Worm (Caenorhabditis elegans) whole organism, young adult: Measurements from ENCODE around the gene M04D8.5.
A peak's percentile ranks its signal among the peaks of the same experiment; 100 is the strongest.

ENCODE experiments used
- F10E7.11 ChIP-seq: sonication (generic microtip); optimal IDR thresholded peaks from 2 replicates; lab custom pipeline; 2017; ENCODE audit warnings: mild to moderate bottlenecking, missing genetic modification characterization, moderate library complexity, missing compliant biosample characterization
- F22D6.2 ChIP-seq: sonication (generic microtip); optimal IDR thresholded peaks from 2 replicates; lab custom pipeline; 2016; ENCODE audit warnings: mild to moderate bottlenecking, missing genetic modification characterization, missing compliant biosample characterization
- F33H1.4 ChIP-seq: fragments of 200-800 bp; sonication (Bioruptor generic); IDR thresholded peaks from 2 replicates; pipeline ENCODE4 v1.3.6; 2022; ENCODE audit warnings: missing genetic modification reagents, missing genetic modification characterization, missing compliant biosample characterization
- F39B2.1 ChIP-seq: fragments of 200-800 bp; sonication (Bioruptor generic); IDR thresholded peaks from 2 replicates; pipeline ENCODE4 v1.3.6; 2022; ENCODE audit warnings: missing genetic modification reagents, missing genetic modification characterization, missing compliant biosample characterization
- F57C9.4 ChIP-seq: sonication (generic microtip); optimal IDR thresholded peaks from 2 replicates; lab custom pipeline; 2017; ENCODE audit warnings: mild to moderate bottlenecking, missing genetic modification characterization, missing compliant biosample characterization
- Y53F4B.3 ChIP-seq: fragments of 200-800 bp; sonication (Bioruptor generic); IDR thresholded peaks from 2 replicates; pipeline ENCODE4 v1.3.6; 2022; ENCODE audit warnings: missing genetic modification reagents, missing genetic modification characterization, missing compliant biosample characterization
- akir-1 ChIP-seq: fragments of 200-800 bp; sonication (Bioruptor generic); optimal IDR thresholded peaks from 2 replicates; lab custom pipeline; 2018; ENCODE audit warnings: mild to moderate bottlenecking, missing genetic modification characterization, moderate library complexity, missing compliant biosample characterization
- ama-1 ChIP-seq, 3 experiments: fragments of 150-350 bp in 1 of 3; sonication (generic microtip) in 2 of 3; optimal IDR thresholded peaks; 2 replicates each; lab custom pipeline; 2014 to 2018; ENCODE audit warnings: missing biosample characterization in 2 of 3, missing genetic modification characterization in 2 of 3, missing genetic modification reagents in 2 of 3
- aptf-3 ChIP-seq: fragments of 200-800 bp; sonication (Bioruptor generic); IDR thresholded peaks from 2 replicates; pipeline ENCODE4 v1.3.6; 2022; ENCODE audit warnings: missing genetic modification characterization, missing compliant biosample characterization
- attf-5 ChIP-seq: fragments of 200-800 bp; sonication (Bioruptor generic); optimal IDR thresholded peaks from 2 replicates; lab custom pipeline; 2018; ENCODE audit warnings: mild to moderate bottlenecking, missing genetic modification characterization, missing compliant biosample characterization
- attf-6 ChIP-seq: fragments of 200-800 bp; sonication (Bioruptor generic); IDR thresholded peaks from 2 replicates; pipeline ENCODE4 v1.3.6; 2022; ENCODE audit warnings: missing genetic modification reagents, missing genetic modification characterization, missing compliant biosample characterization
- ccch-3 ChIP-seq: fragments of 200-800 bp; sonication (Bioruptor generic); optimal IDR thresholded peaks from 2 replicates; lab custom pipeline; 2018; ENCODE audit warnings: mild to moderate bottlenecking, missing genetic modification characterization, missing compliant biosample characterization
- chd-7 ChIP-seq: sonication (generic microtip); optimal IDR thresholded peaks from 2 replicates; lab custom pipeline; 2016; ENCODE audit warnings: mild to moderate bottlenecking, missing genetic modification characterization, moderate library complexity, missing compliant biosample characterization
- egl-18 ChIP-seq: fragments of 200-800 bp; sonication (Bioruptor generic); IDR thresholded peaks from 2 replicates; pipeline ENCODE4 v1.3.6; 2022; ENCODE audit warnings: missing genetic modification reagents, missing genetic modification characterization, missing compliant biosample characterization
- gei-17 ChIP-seq: fragments of 200-800 bp; sonication (Bioruptor generic); optimal IDR thresholded peaks from 2 replicates; lab custom pipeline; 2018; ENCODE audit warnings: mild to moderate bottlenecking, missing genetic modification characterization, missing compliant biosample characterization
- him-1 ChIP-seq: sonication (generic microtip); optimal IDR thresholded peaks from 2 replicates; lab custom pipeline; 2016; ENCODE audit warnings: missing genotype, missing genetic modification reagents, missing genetic modification characterization, missing compliant biosample characterization
- hmg-20 ChIP-seq: fragments of 200-800 bp; sonication (Bioruptor generic); IDR thresholded peaks from 2 replicates; pipeline ENCODE4 v1.3.6; 2022; ENCODE audit warnings: missing genetic modification reagents, missing genetic modification characterization, missing compliant biosample characterization
- hsf-1 ChIP-seq: fragments of 200-800 bp; sonication (Bioruptor generic); IDR thresholded peaks from 2 replicates; pipeline ENCODE4 v1.3.6; 2022; ENCODE audit warnings: missing genetic modification reagents, missing genetic modification characterization, missing compliant biosample characterization
- lag-1 ChIP-seq: fragments of 200-800 bp; sonication (Bioruptor generic); IDR thresholded peaks from 2 replicates; pipeline ENCODE4 v1.3.6; 2022; ENCODE audit warnings: missing genetic modification reagents, missing genetic modification characterization, missing compliant biosample characterization
- let-607 ChIP-seq, 2 experiments: fragments of 200-800 bp in 1 of 2; sonication (Bioruptor generic) in 1 of 2; sonication (generic microtip) in 1 of 2; optimal IDR thresholded peaks; 2 replicates each; lab custom pipeline; 2016 to 2018; ENCODE audit warnings: mild to moderate bottlenecking in 2 of 2, missing compliant biosample characterization in 2 of 2, missing genetic modification characterization in 2 of 2, moderate library complexity in 2 of 2, missing genotype in 1 of 2
- lin-35 ChIP-seq, 3 experiments: fragments of 150-350 bp in 2 of 3; sonication (generic microtip) in 1 of 3; optimal IDR thresholded peaks; 2 replicates each; lab custom pipeline; 2014 to 2018; ENCODE audit warnings: missing biosample characterization in 3 of 3, missing genetic modification characterization in 3 of 3, missing genetic modification reagents in 3 of 3
- lir-1 ChIP-seq: fragments of 200-800 bp; sonication (Bioruptor generic); conservative IDR thresholded peaks from 2 replicates; pipeline ENCODE4 v1.3.6; 2022; ENCODE audit warnings: missing genetic modification reagents, missing genetic modification characterization, missing compliant biosample characterization
- madf-3 ChIP-seq: fragments of 200-800 bp; sonication (Bioruptor generic); IDR thresholded peaks from 2 replicates; pipeline ENCODE4 v1.3.6; 2022; ENCODE audit warnings: missing genetic modification reagents, missing genetic modification characterization, missing compliant biosample characterization
- mcd-1 ChIP-seq: fragments of 200-800 bp; sonication (Bioruptor generic); IDR thresholded peaks from 2 replicates; pipeline ENCODE4 v1.3.6; 2022; ENCODE audit warnings: missing genetic modification reagents, missing genetic modification characterization, missing compliant biosample characterization
- nfya-2 ChIP-seq: fragments of 200-800 bp; sonication (Bioruptor generic); IDR thresholded peaks from 2 replicates; pipeline ENCODE4 v1.3.6; 2022; ENCODE audit warnings: missing genetic modification reagents, missing genetic modification characterization, missing compliant biosample characterization
- nfyb-1 ChIP-seq: fragments of 200-800 bp; sonication (Bioruptor generic); IDR thresholded peaks from 2 replicates; pipeline ENCODE4 v1.3.6; 2022; ENCODE audit warnings: missing genetic modification reagents, missing genetic modification characterization, missing compliant biosample characterization
- nhr-27 ChIP-seq: fragments of 200-800 bp; sonication (Bioruptor generic); optimal IDR thresholded peaks from 2 replicates; lab custom pipeline; 2018; ENCODE audit warnings: mild to moderate bottlenecking, missing genetic modification characterization, moderate library complexity, missing compliant biosample characterization
- rec-8 ChIP-seq, 2 experiments: sonication (generic microtip); optimal IDR thresholded peaks; 2 replicates each; lab custom pipeline; 2016; ENCODE audit warnings: mild to moderate bottlenecking in 2 of 2, missing genetic modification characterization in 2 of 2, missing genetic modification reagents in 2 of 2, missing genotype in 2 of 2, missing biosample characterization in 1 of 2, missing compliant biosample characterization in 1 of 2, moderate library complexity in 1 of 2
- rpc-1 ChIP-seq, 2 experiments: fragments of 150-350 bp in 1 of 2; sonication (generic microtip) in 1 of 2; optimal IDR thresholded peaks; 2 replicates each; lab custom pipeline; 2014 to 2018; ENCODE audit warnings: missing biosample characterization in 1 of 2, missing genetic modification characterization in 1 of 2, missing genetic modification reagents in 1 of 2, missing genotype in 1 of 2
- tbp1 ChIP-seq: fragments of 200-800 bp; sonication (Bioruptor generic); optimal IDR thresholded peaks from 2 replicates; lab custom pipeline; 2018; ENCODE audit warnings: mild to moderate bottlenecking, missing genetic modification characterization, missing compliant biosample characterization
- zim-3 ChIP-seq: sonication (generic microtip); optimal IDR thresholded peaks from 2 replicates; lab custom pipeline; 2017; ENCODE audit warnings: mild to moderate bottlenecking, missing genetic modification characterization, moderate library complexity, missing compliant biosample characterization
- ztf-18 ChIP-seq: sonication (generic microtip); optimal IDR thresholded peaks from 2 replicates; lab custom pipeline; 2016; ENCODE audit warnings: missing genotype, mild to moderate bottlenecking, missing genetic modification characterization, missing compliant biosample characterization
- ztf-25 ChIP-seq: fragments of 200-800 bp; sonication (Bioruptor generic); IDR thresholded peaks from 2 replicates; pipeline ENCODE4 v1.3.6; 2022; ENCODE audit warnings: missing genetic modification reagents, missing genetic modification characterization, missing compliant biosample characterization
- ztf-28 ChIP-seq: fragments of 200-800 bp; sonication (Bioruptor generic); IDR thresholded peaks from 2 replicates; pipeline ENCODE4 v1.3.6; 2022; ENCODE audit warnings: missing genetic modification reagents, missing genetic modification characterization, missing compliant biosample characterization

The M04D8.5 gene

ce11 chrIII:10059002-10059401 is 25.9 kb upstream of the M04D8.5 start, which contains the start of gene T16G12.8:
Gene T16G12.8 (plus strand): TSS chrIII:10059302.
- TF ChIP-seq hmg-20 (GFP tag; lab: Robert Waterston, UW) (no peak), egl-18 (GFP tag; lab: Robert Waterston, UW) (no peak), ztf-25 (no peak), lin-35 (GFP tag; optimal IDR thresholded peaks at IDR 0.05; lab: Kevin White, UChicago) (no peak), nhr-27 (tag; lab: Kevin White, UChicago) (no peak), ztf-28 (no peak), lag-1 (GFP tag; lab: Robert Waterston, UW) (no peak), hsf-1 (GFP tag; lab: Robert Waterston, UW) (no peak), chd-7 (tag; lab: Kevin White, UChicago) (no peak), Y53F4B.3 (no peak), zim-3 (tag; lab: Kevin White, UChicago) (no peak), F39B2.1 (GFP tag; lab: Robert Waterston, UW) (no peak)

ce11 chrIII:10057518-10057917 is 24.4 kb upstream of the M04D8.5 start, which contains the start of gene T16G12.4:
Gene T16G12.4 (plus strand): TSS chrIII:10057818.
- TF ChIP-seq nfya-2 (GFP tag; lab: Robert Waterston, UW) (no peak), madf-3 (no peak), mcd-1 (GFP tag; lab: Robert Waterston, UW) (no peak), akir-1 (GFP tag; lab: Kevin White, UChicago) (no peak), ztf-28 (no peak), attf-6 (GFP tag; lab: Robert Waterston, UW) (no peak), ztf-25 (no peak), ccch-3 (GFP tag; lab: Kevin White, UChicago) (no peak), rpc-1 (optimal IDR thresholded peaks at IDR 0.05; lab: Kevin White, UChicago) (no peak), rpc-1 (tag; optimal IDR thresholded peaks at IDR 0.05; lab: Kevin White, UChicago) (no peak), F10E7.11 (no peak), F22D6.2 (tag; lab: Kevin White, UChicago) (no peak), nfyb-1 (GFP tag; lab: Robert Waterston, UW) (no peak), gei-17 (no peak), lir-1 (GFP tag; lab: Robert Waterston, UW) (no peak), aptf-3 (GFP tag; lab: Robert Waterston, UW) (no peak), chd-7 (tag; lab: Kevin White, UChicago) (no peak), him-1 (tag; lab: Kevin White, UChicago) (no peak)
- TF ChIP-seq, all 124 proteins: peak for 0

- TF ChIP-seq F57C9.4 (tag; lab: Kevin White, UChicago) = no peak
- TF ChIP-seq attf-5 = no peak
- no peak for TF ChIP-seq rec-8 (tag; optimal IDR thresholded peaks at IDR 0.05; lab: Kevin White, UChicago)
- no peak for TF ChIP-seq ztf-18
- no peak for TF ChIP-seq tbp1
- no peak for TF ChIP-seq ama-1 (optimal IDR thresholded peaks at IDR 0.05; lab: Kevin White, UChicago)
- TF ChIP-seq ama-1 (GFP tag; optimal IDR thresholded peaks at IDR 0.05; lab: Kevin White, UChicago) = no peak
- no peak for TF ChIP-seq let-607 (tag; optimal IDR thresholded peaks at IDR 0.05; lab: Kevin White, UChicago)
Observed at ce11 chrIII:10056033-10056432, 22.9 kb upstream of the M04D8.5 start, which contains the start of gene T16G12.10. Gene T16G12.10 (minus strand): TSS chrIII:10056133.

- peak; percentile 12; the same call in 1 of the 2 replicates for TF ChIP-seq F33H1.4 (GFP tag; lab: Robert Waterston, UW)
Observed at ce11 chrIII:10053312-10053711, 20.2 kb upstream of the M04D8.5 start, which contains the start of gene T16G12.12. Gene T16G12.12 (plus strand): TSS chrIII:10053612.
